Worm (Caenorhabditis elegans) whole organism, midembryonic: Measurements from ENCODE around the gene F37A4.4.

Experiments used
- cog-1 ChIP-seq: sonication (generic microtip); optimal IDR thresholded peaks from 2 replicates; lab custom pipeline; 2016; ENCODE audit warnings: missing genetic modification characterization, missing compliant biosample characterization
- flt-1 ChIP-seq: fragments of 200-800 bp; sonication (Bioruptor generic); IDR thresholded peaks from 2 replicates; pipeline ENCODE4 v1.3.6; 2022; ENCODE audit warnings: missing genetic modification characterization, missing compliant biosample characterization
- ref-1 ChIP-seq: fragments of 200-800 bp; sonication (Bioruptor generic); conservative IDR thresholded peaks from 2 replicates; pipeline ENCODE4 v1.3.6; 2022; ENCODE audit warnings: missing genetic modification reagents, missing genetic modification characterization, missing compliant biosample characterization
- ztf-23 ChIP-seq: fragments of 200-800 bp; sonication (Bioruptor generic); IDR thresholded peaks from 2 replicates; pipeline ENCODE4 v1.3.6; 2022; ENCODE audit warnings: missing genetic modification reagents, missing genetic modification characterization, missing compliant biosample characterization
- ztf-29 ChIP-seq: fragments of 200-800 bp; sonication (Bioruptor generic); IDR thresholded peaks from 2 replicates; pipeline ENCODE4 v1.3.6; 2022; ENCODE audit warnings: missing genetic modification reagents, missing genetic modification characterization, missing compliant biosample characterization

DNA sequence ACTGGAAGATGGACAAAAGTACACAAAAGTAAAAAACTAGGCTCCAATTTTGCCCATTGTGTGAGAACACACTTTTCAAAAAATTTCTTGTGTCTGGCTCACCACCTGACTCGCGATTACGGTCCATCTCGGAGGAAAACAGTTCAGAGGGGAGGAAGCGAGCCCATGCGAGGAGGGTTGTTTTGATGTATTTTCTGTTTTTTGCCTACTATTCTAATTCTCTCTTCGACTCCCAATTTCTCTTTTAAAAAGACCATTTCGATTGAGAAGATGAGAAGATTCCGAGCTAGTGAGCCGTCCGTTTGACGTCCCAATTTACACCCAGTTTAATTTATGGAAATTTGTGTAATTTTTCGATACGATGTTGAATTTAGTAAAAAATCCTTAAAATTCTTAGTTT, 33.3 kb downstream of the F37A4.4 start:
- TF ChIP-seq ref-1 (GFP tag; lab: Robert Waterston, UW), result no peak
- no peak for TF ChIP-seq ztf-23 (GFP tag; lab: Robert Waterston, UW)
- no peak for TF ChIP-seq flt-1 (GFP tag; lab: Robert Waterston, UW)
- TF ChIP-seq ztf-29 (GFP tag; lab: Robert Waterston, UW), result no peak
- no peak for TF ChIP-seq cog-1 (tag; lab: Kevin White, UChicago)
